Worm (Caenorhabditis elegans) whole organism, late embryonic: Measurements from ENCODE around the gene bus-8A.

ENCODE experiments used
- F13H6.1 ChIP-seq: sonication (generic microtip); optimal IDR thresholded peaks from 2 replicates; lab custom pipeline; 2016; ENCODE audit warnings: missing genetic modification characterization, missing compliant biosample characterization
- K02D7.2 ChIP-seq: sonication (generic microtip); optimal IDR thresholded peaks from 2 replicates; lab custom pipeline; 2017; ENCODE audit warnings: mild to moderate bottlenecking, missing genetic modification characterization, missing compliant biosample characterization
- K09A11.1 ChIP-seq: sonication (generic microtip); optimal IDR thresholded peaks from 2 replicates; lab custom pipeline; 2017; ENCODE audit warnings: antibody characterized with exemption, mild to moderate bottlenecking, missing genetic modification characterization, missing compliant biosample characterization; ENCODE audit not compliant: insufficient read depth
- T23F11.4 ChIP-seq: fragments of 200-800 bp; sonication (Bioruptor generic); optimal IDR thresholded peaks from 2 replicates; lab custom pipeline; 2018; ENCODE audit warnings: mild to moderate bottlenecking, missing genetic modification characterization, missing compliant biosample characterization
- Y22D7AL.16 ChIP-seq: sonication (generic microtip); optimal IDR thresholded peaks from 2 replicates; lab custom pipeline; 2016; ENCODE audit warnings: missing genetic modification characterization, missing compliant biosample characterization
- ahr-1 ChIP-seq: sonication (generic microtip); optimal IDR thresholded peaks from 2 replicates; lab custom pipeline; 2016; ENCODE audit warnings: missing genetic modification characterization, missing compliant biosample characterization
- ceh-18 ChIP-seq: sonication (generic microtip); optimal IDR thresholded peaks from 2 replicates; lab custom pipeline; 2016; ENCODE audit warnings: missing genetic modification characterization, missing compliant biosample characterization
- ceh-2 ChIP-seq: sonication (generic microtip); optimal IDR thresholded peaks from 2 replicates; lab custom pipeline; 2016; ENCODE audit warnings: missing genotype, missing genetic modification characterization, missing compliant biosample characterization
- ceh-31 ChIP-seq: sonication (generic microtip); optimal IDR thresholded peaks from 2 replicates; lab custom pipeline; 2016; ENCODE audit warnings: missing genetic modification characterization, missing compliant biosample characterization
- ceh-45 ChIP-seq: fragments of 200-800 bp; sonication (Bioruptor generic); IDR thresholded peaks from 2 replicates; pipeline ENCODE4 v1.3.6; 2022; ENCODE audit warnings: missing genetic modification reagents, missing genetic modification characterization, missing compliant biosample characterization
- ceh-48 ChIP-seq: sonication (generic microtip); optimal IDR thresholded peaks from 2 replicates; lab custom pipeline; 2016; ENCODE audit warnings: missing genetic modification characterization, inconsistent platforms, missing compliant biosample characterization
- ceh-9 ChIP-seq: sonication (generic microtip); optimal IDR thresholded peaks from 2 replicates; lab custom pipeline; 2016; ENCODE audit warnings: mild to moderate bottlenecking, missing genetic modification characterization, inconsistent platforms, missing compliant biosample characterization
- elt-2 ChIP-seq: sonication (generic microtip); optimal IDR thresholded peaks from 2 replicates; lab custom pipeline; 2016; ENCODE audit warnings: missing genetic modification reagents, missing genetic modification characterization, missing compliant biosample characterization
- ets-4 ChIP-seq: sonication (generic microtip); optimal IDR thresholded peaks from 2 replicates; lab custom pipeline; 2016; ENCODE audit warnings: missing genetic modification characterization, missing compliant biosample characterization
- eyg-1 ChIP-seq: sonication (generic microtip); optimal IDR thresholded peaks from 2 replicates; lab custom pipeline; 2016; ENCODE audit warnings: missing genotype, missing genetic modification characterization, missing compliant biosample characterization
- fkh-10 ChIP-seq: fragments of 150-350 bp; optimal IDR thresholded peaks from 2 replicates; lab custom pipeline; 2014; ENCODE audit warnings: missing biosample characterization, missing genetic modification reagents, missing genetic modification characterization
- fkh-6 ChIP-seq: sonication (generic microtip); optimal IDR thresholded peaks from 2 replicates; lab custom pipeline; 2016; ENCODE audit warnings: missing genetic modification characterization, missing compliant biosample characterization
- gmeb-2 ChIP-seq: sonication (generic microtip); optimal IDR thresholded peaks from 2 replicates; lab custom pipeline; 2016; ENCODE audit warnings: missing genetic modification characterization, inconsistent platforms, missing compliant biosample characterization
- hlh-13 ChIP-seq: fragments of 200-800 bp; sonication (Bioruptor generic); optimal IDR thresholded peaks from 2 replicates; lab custom pipeline; 2018; ENCODE audit warnings: mild to moderate bottlenecking, missing genetic modification characterization, missing compliant biosample characterization
- hlh-15 ChIP-seq: sonication (generic microtip); optimal IDR thresholded peaks from 2 replicates; lab custom pipeline; 2016; ENCODE audit warnings: missing genetic modification characterization, missing compliant biosample characterization
- hlh-30 ChIP-seq: sonication (generic microtip); optimal IDR thresholded peaks from 2 replicates; lab custom pipeline; 2017; ENCODE audit warnings: antibody characterized with exemption, missing genetic modification characterization, missing compliant biosample characterization; ENCODE audit not compliant: insufficient read depth
- hlh-6 ChIP-seq: sonication (generic microtip); optimal IDR thresholded peaks from 2 replicates; lab custom pipeline; 2016; ENCODE audit warnings: missing genotype, missing genetic modification characterization, missing compliant biosample characterization
- lin-11 ChIP-seq: fragments of 200-800 bp; sonication (Bioruptor generic); optimal IDR thresholded peaks from 2 replicates; lab custom pipeline; 2018; ENCODE audit warnings: mild to moderate bottlenecking, missing genetic modification characterization, missing compliant biosample characterization
- mec-3 ChIP-seq: sonication (generic microtip); optimal IDR thresholded peaks from 2 replicates; lab custom pipeline; 2016; ENCODE audit warnings: borderline replicate concordance, missing genetic modification characterization, missing compliant biosample characterization
- nfya-1 ChIP-seq: sonication (generic microtip); optimal IDR thresholded peaks from 2 replicates; lab custom pipeline; 2017; ENCODE audit warnings: missing genetic modification characterization, mild to moderate bottlenecking, missing compliant biosample characterization, antibody characterized with exemption, moderate library complexity
- nhr-11 ChIP-seq: fragments of 150-350 bp; optimal IDR thresholded peaks from 2 replicates; lab custom pipeline; 2014; ENCODE audit warnings: missing biosample characterization, missing genetic modification characterization
- nhr-232 ChIP-seq: sonication (generic microtip); optimal IDR thresholded peaks from 2 replicates; lab custom pipeline; 2016; ENCODE audit warnings: missing genetic modification characterization, missing compliant biosample characterization
- npax-4 ChIP-seq: sonication (generic microtip); optimal IDR thresholded peaks from 2 replicates; lab custom pipeline; 2016; ENCODE audit warnings: missing genetic modification characterization, missing compliant biosample characterization
- pag-3 ChIP-seq: sonication (generic microtip); optimal IDR thresholded peaks from 2 replicates; lab custom pipeline; 2016; ENCODE audit warnings: missing compliant biosample characterization, missing genetic modification characterization, borderline replicate concordance
- pha-4 ChIP-seq: fragments of 150-350 bp; optimal IDR thresholded peaks from 2 replicates; lab custom pipeline; 2018; ENCODE audit warnings: missing biosample characterization, missing genetic modification reagents, missing genetic modification characterization
- ref-2 ChIP-seq: sonication (generic microtip); optimal IDR thresholded peaks from 2 replicates; lab custom pipeline; 2016; ENCODE audit warnings: missing genetic modification characterization, missing compliant biosample characterization
- rnt-1 ChIP-seq: sonication (generic microtip); optimal IDR thresholded peaks from 2 replicates; lab custom pipeline; 2016; ENCODE audit warnings: missing genetic modification characterization, missing compliant biosample characterization
- tbx-2 ChIP-seq: sonication (generic microtip); optimal IDR thresholded peaks from 2 replicates; lab custom pipeline; 2016; ENCODE audit warnings: missing genetic modification characterization, missing compliant biosample characterization
- tbx-7 ChIP-seq: sonication (generic microtip); optimal IDR thresholded peaks from 2 replicates; lab custom pipeline; 2016; ENCODE audit warnings: missing genotype, missing genetic modification characterization, missing compliant biosample characterization
- unc-42 ChIP-seq: sonication (generic microtip); optimal IDR thresholded peaks from 2 replicates; lab custom pipeline; 2016; ENCODE audit warnings: missing genotype, missing genetic modification characterization, missing compliant biosample characterization
- unc-55 ChIP-seq: sonication (generic microtip); optimal IDR thresholded peaks from 2 replicates; lab custom pipeline; 2017; ENCODE audit warnings: missing biosample characterization, missing genetic modification reagents, missing genetic modification characterization
- unc-86 ChIP-seq: sonication (generic microtip); optimal IDR thresholded peaks from 2 replicates; lab custom pipeline; 2016; ENCODE audit warnings: missing genetic modification characterization, missing compliant biosample characterization
- ztf-16 ChIP-seq: sonication (generic microtip); optimal IDR thresholded peaks from 2 replicates; lab custom pipeline; 2017; ENCODE audit warnings: missing genetic modification characterization, missing compliant biosample characterization

The bus-8A gene

ce11 chrX:5450773-5451447 is 41.8 kb upstream of the bus-8A start, which contains the start of gene C25F6.6:
Gene C25F6.6 (minus strand): TSS chrX:5450823.
- TF ChIP-seq ceh-31 (tag; lab: Kevin White, UChicago): no peak
- no peak for TF ChIP-seq gmeb-2 (tag; lab: Kevin White, UChicago)
- TF ChIP-seq fkh-6 (tag; lab: Kevin White, UChicago): no peak
- no peak for TF ChIP-seq ceh-45 (GFP tag; lab: Robert Waterston, UW)
- TF ChIP-seq fkh-10 (GFP tag; lab: Kevin White, UChicago): no peak
- TF ChIP-seq lin-11 (tag; lab: Kevin White, UChicago): no peak
- no peak for TF ChIP-seq hlh-15 (tag; lab: Kevin White, UChicago)
- TF ChIP-seq unc-55 (GFP tag; lab: Kevin White, UChicago): no peak
- no peak for TF ChIP-seq ceh-2 (tag; lab: Kevin White, UChicago)
- TF ChIP-seq K09A11.1 (tag; lab: Kevin White, UChicago): no peak
- TF ChIP-seq nhr-11: no peak
- no peak for TF ChIP-seq eyg-1 (tag; lab: Kevin White, UChicago)
- TF ChIP-seq hlh-13: no peak
- no peak for TF ChIP-seq elt-2
- TF ChIP-seq ets-4: no peak
- no peak for TF ChIP-seq T23F11.4 (GFP tag; lab: Kevin White, UChicago)
- TF ChIP-seq K02D7.2 (tag; lab: Kevin White, UChicago): no peak

- TF ChIP-seq hlh-6 (tag; lab: Kevin White, UChicago): no peak
Observed at ce11 chrX:5451706-5452105, 41.0 kb upstream of the bus-8A start.

- TF ChIP-seq hlh-30 (tag; lab: Kevin White, UChicago) (no peak), unc-86 (tag; lab: Kevin White, UChicago) (no peak), nfya-1 (tag; lab: Kevin White, UChicago) (no peak), rnt-1 (tag; lab: Kevin White, UChicago) (no peak), ahr-1 (no peak), elt-2 (peak; percentile 61), npax-4 (tag; lab: Kevin White, UChicago) (no peak)
Observed at ce11 chrX:5455107-5455506, 37.6 kb upstream of the bus-8A start.

ce11 chrX:5457184-5457583 is 35.5 kb upstream of the bus-8A start:
- TF ChIP-seq tbx-7 (tag; lab: Kevin White, UChicago) (no peak), pag-3 (tag; lab: Kevin White, UChicago) (no peak), ceh-18 (tag; lab: Kevin White, UChicago) (no peak), ztf-16 (tag; lab: Kevin White, UChicago) (no peak), pha-4 (no peak), Y22D7AL.16 (tag; lab: Kevin White, UChicago) (no peak), ceh-48 (no peak), F13H6.1 (tag; lab: Kevin White, UChicago) (no peak), ref-2 (no peak), tbx-2 (tag; lab: Kevin White, UChicago) (no peak), ceh-45 (GFP tag; lab: Robert Waterston, UW) (no peak), K09A11.1 (tag; lab: Kevin White, UChicago) (no peak), hlh-15 (tag; lab: Kevin White, UChicago) (no peak), nhr-232 (tag; lab: Kevin White, UChicago) (no peak), ceh-9 (no peak), mec-3 (no peak), unc-42 (tag; lab: Kevin White, UChicago) (no peak), K02D7.2 (tag; lab: Kevin White, UChicago) (no peak), fkh-6 (tag; lab: Kevin White, UChicago) (no peak)
